Fruit fly (Drosophila melanogaster) whole organism, embryonic: ENCODE data around the gene CG18265.
A peak's percentile ranks its signal among the peaks of the same experiment; 100 is the strongest.

ENCODE experiments used
- Bdp1 ChIP-seq: fragments of 200-800 bp; sonication (Bioruptor generic); optimal IDR thresholded peaks from 3 replicates; lab custom pipeline; 2016; ENCODE audit warnings: missing biosample characterization, missing genetic modification characterization
- CG10267 ChIP-seq: fragments of 200-800 bp; sonication (Bioruptor generic); optimal IDR thresholded peaks from 2 replicates; lab custom pipeline; 2018; ENCODE audit warnings: missing biosample characterization, mild to moderate bottlenecking, missing genetic modification characterization, moderate library complexity
- CG10366 ChIP-seq: fragments of 200-800 bp; sonication (Bioruptor generic); IDR thresholded peaks from 2 replicates; pipeline ENCODE4 v1.3.6; 2022; ENCODE audit warnings: missing biosample characterization, missing genetic modification characterization
- CG10654 ChIP-seq: fragments of 200-800 bp; sonication (Bioruptor generic); optimal IDR thresholded peaks from 2 replicates; lab custom pipeline; 2016; ENCODE audit warnings: missing biosample characterization, missing genetic modification characterization
- CG11504 ChIP-seq: fragments of 200-800 bp; sonication (Bioruptor generic); optimal IDR thresholded peaks from 3 replicates; lab custom pipeline; 2019; ENCODE audit warnings: missing biosample characterization, mild to moderate bottlenecking, missing genetic modification characterization, moderate library complexity
- CG12942 ChIP-seq: fragments of 200-800 bp; sonication (Bioruptor generic); optimal IDR thresholded peaks from 3 replicates; lab custom pipeline; 2016; ENCODE audit warnings: missing biosample characterization, missing genetic modification characterization
- CG13296 ChIP-seq: fragments of 200-800 bp; sonication (Bioruptor generic); optimal IDR thresholded peaks from 3 replicates; lab custom pipeline; 2018; ENCODE audit warnings: missing biosample characterization, mild to moderate bottlenecking, missing genetic modification characterization
- CG17186 ChIP-seq: fragments of 200-800 bp; sonication (Bioruptor generic); optimal IDR thresholded peaks from 3 replicates; lab custom pipeline; 2017; ENCODE audit warnings: missing biosample characterization, missing genetic modification reagents, missing genetic modification characterization
- CG17361 ChIP-seq: fragments of 200-800 bp; sonication (Bioruptor generic); IDR thresholded peaks from 3 replicates; pipeline ENCODE4 v1.3.6; 2022; ENCODE audit warnings: missing biosample characterization, missing genetic modification characterization
- CG17385 ChIP-seq: fragments of 200-800 bp; sonication (Bioruptor generic); optimal IDR thresholded peaks from 3 replicates; lab custom pipeline; 2018; ENCODE audit warnings: missing biosample characterization, mild to moderate bottlenecking, missing genetic modification characterization
- CG18011 ChIP-seq: fragments of 200-800 bp; sonication (Bioruptor generic); optimal IDR thresholded peaks from 2 replicates; lab custom pipeline; 2017; ENCODE audit warnings: missing biosample characterization, missing genetic modification characterization, mild to moderate bottlenecking, moderate library complexity, missing genotype
- CG2116 ChIP-seq: fragments of 200-800 bp; sonication (Bioruptor generic); optimal IDR thresholded peaks from 3 replicates; lab custom pipeline; 2018; ENCODE audit warnings: missing biosample characterization, mild to moderate bottlenecking, missing genetic modification characterization
- CG2678 ChIP-seq: fragments of 200-800 bp; sonication (Bioruptor generic); optimal IDR thresholded peaks from 3 replicates; lab custom pipeline; 2019; ENCODE audit warnings: missing biosample characterization, mild to moderate bottlenecking, missing genetic modification characterization, moderate library complexity
- CG30403 ChIP-seq: fragments of 200-800 bp; sonication (Bioruptor generic); optimal IDR thresholded peaks from 3 replicates; lab custom pipeline; 2016; ENCODE audit warnings: missing biosample characterization, missing genetic modification characterization
- CG30431 ChIP-seq: fragments of 200-800 bp; sonication (Bioruptor generic); optimal IDR thresholded peaks from 2 replicates; lab custom pipeline; 2017; ENCODE audit warnings: missing biosample characterization, missing genetic modification characterization
- CG31441 ChIP-seq: fragments of 200-800 bp; sonication (Bioruptor generic); IDR thresholded peaks from 2 replicates; pipeline ENCODE4 v1.3.6; 2022; ENCODE audit warnings: missing biosample characterization, missing genetic modification characterization
- CG34376 ChIP-seq: fragments of 200-800 bp; sonication (Bioruptor generic); optimal IDR thresholded peaks from 2 replicates; lab custom pipeline; 2018; ENCODE audit warnings: missing biosample characterization, mild to moderate bottlenecking, missing genetic modification characterization
- CG4360 ChIP-seq: fragments of 200-800 bp; sonication (Bioruptor generic); IDR thresholded peaks from 2 replicates; pipeline ENCODE4 v1.3.6; 2022; ENCODE audit warnings: missing biosample characterization, missing genetic modification characterization
- CG7963 ChIP-seq: fragments of 200-800 bp; sonication (Bioruptor generic); IDR thresholded peaks from 3 replicates; pipeline ENCODE4 v1.3.6; 2022; ENCODE audit warnings: missing biosample characterization, missing genetic modification characterization; ENCODE audit not compliant: partially characterized antibody
- CG8290 ChIP-seq, 3 experiments: fragments of 200-800 bp; sonication (Bioruptor generic); optimal IDR thresholded peaks; 2 replicates each; lab custom pipeline; 2016 to 2019; ENCODE audit warnings: missing biosample characterization in 3 of 3, missing genetic modification characterization in 3 of 3, mild to moderate bottlenecking in 2 of 3, moderate library complexity in 1 of 3
- CG8388 ChIP-seq: fragments of 200-800 bp; sonication (Bioruptor generic); optimal IDR thresholded peaks from 2 replicates; lab custom pipeline; 2019; ENCODE audit warnings: missing biosample characterization, mild to moderate bottlenecking, missing genetic modification characterization, moderate library complexity
- CG9876 ChIP-seq: fragments of 200-800 bp; sonication (Bioruptor generic); optimal IDR thresholded peaks from 2 replicates; lab custom pipeline; 2016; ENCODE audit warnings: missing biosample characterization, missing genetic modification characterization
- CTCF ChIP-seq: fragments of 200-800 bp; sonication (Bioruptor generic); optimal IDR thresholded peaks from 2 replicates; lab custom pipeline; 2017; ENCODE audit warnings: missing biosample characterization, mild to moderate bottlenecking, missing genetic modification characterization, moderate library complexity
- Dad ChIP-seq: fragments of 200-800 bp; sonication (Bioruptor generic); optimal IDR thresholded peaks from 3 replicates; lab custom pipeline; 2016; ENCODE audit warnings: missing biosample characterization, missing genetic modification characterization
- Dref ChIP-seq: fragments of 200-800 bp; sonication (Bioruptor generic); IDR thresholded peaks from 2 replicates; pipeline ENCODE4 v1.3.6; 2022; ENCODE audit warnings: missing biosample characterization, missing genetic modification characterization
- E2f1 ChIP-seq: fragments of 200-800 bp; sonication (Bioruptor generic); IDR thresholded peaks from 2 replicates; pipeline ENCODE4 v1.3.6; 2022; ENCODE audit warnings: missing biosample characterization, missing genetic modification characterization
- Fer2 ChIP-seq: fragments of 200-800 bp; sonication (Bioruptor generic); optimal IDR thresholded peaks from 2 replicates; lab custom pipeline; 2018; ENCODE audit warnings: missing biosample characterization, mild to moderate bottlenecking, missing genetic modification characterization, moderate library complexity
- GATAe ChIP-seq: fragments of 200-800 bp; sonication (Bioruptor generic); conservative IDR thresholded peaks from 2 replicates; pipeline ENCODE4 v1.3.6; 2022; ENCODE audit warnings: missing biosample characterization, missing genetic modification characterization
- Gug ChIP-seq: fragments of 200-800 bp; sonication (Bioruptor generic); IDR thresholded peaks from 4 replicates; pipeline ENCODE4 v1.3.6; 2022; ENCODE audit warnings: missing biosample characterization, missing genetic modification characterization
- HmgD ChIP-seq: fragments of 200-800 bp; sonication (Bioruptor generic); optimal IDR thresholded peaks from 3 replicates; lab custom pipeline; 2016; ENCODE audit warnings: missing biosample characterization, missing genetic modification characterization
- Hr39 ChIP-seq: fragments of >200 bp; optimal IDR thresholded peaks from 2 replicates; lab custom pipeline; 2017
- Hr51 ChIP-seq, 2 experiments: fragments of 200-800 bp; sonication (Bioruptor generic); optimal IDR thresholded peaks; 2 replicates in 1 of 2; 3 replicates in 1 of 2; lab custom pipeline; 2016 to 2018; ENCODE audit warnings: missing biosample characterization in 2 of 2, missing genetic modification characterization in 2 of 2, mild to moderate bottlenecking in 1 of 2, moderate library complexity in 1 of 2
- Lim3 ChIP-seq: fragments of 200-800 bp; sonication (Bioruptor generic); IDR thresholded peaks from 2 replicates; pipeline ENCODE4 v1.3.6; 2022; ENCODE audit warnings: missing biosample characterization, missing genetic modification characterization
- Pdp1 ChIP-seq, 2 experiments: fragments of 200-800 bp; sonication (Bioruptor generic); optimal IDR thresholded peaks; 3 replicates each; lab custom pipeline; 2016; ENCODE audit warnings: missing biosample characterization in 2 of 2, missing genetic modification characterization in 2 of 2, mild to moderate bottlenecking in 1 of 2, moderate library complexity in 1 of 2
- Taf1 ChIP-seq: fragments of 200-800 bp; sonication (Bioruptor generic); IDR thresholded peaks from 2 replicates; pipeline ENCODE4 v1.3.6; 2022; ENCODE audit warnings: missing biosample characterization, missing genetic modification characterization
- az2 ChIP-seq: fragments of 200-800 bp; sonication (Bioruptor generic); optimal IDR thresholded peaks from 3 replicates; lab custom pipeline; 2016; ENCODE audit warnings: missing biosample characterization, missing genetic modification characterization
- cas ChIP-seq: fragments of 200-800 bp; sonication (Bioruptor generic); IDR thresholded peaks from 2 replicates; pipeline ENCODE4 v1.3.6; 2022; ENCODE audit warnings: missing biosample characterization, missing genetic modification characterization
- cg ChIP-seq: fragments of 200-800 bp; sonication (Bioruptor generic); optimal IDR thresholded peaks from 3 replicates; lab custom pipeline; 2019; ENCODE audit warnings: missing biosample characterization, mild to moderate bottlenecking, missing genetic modification characterization, moderate library complexity
- dysf ChIP-seq: fragments of 200-800 bp; sonication (Bioruptor generic); IDR thresholded peaks from 3 replicates; pipeline ENCODE4 v1.3.6; 2022; ENCODE audit warnings: missing biosample characterization, missing genetic modification characterization
- gro ChIP-seq: fragments of 200-800 bp; sonication (Bioruptor generic); optimal IDR thresholded peaks from 2 replicates; lab custom pipeline; 2016; ENCODE audit warnings: missing biosample characterization, missing genetic modification characterization
- her ChIP-seq: fragments of 200-800 bp; sonication (Bioruptor generic); optimal IDR thresholded peaks from 2 replicates; lab custom pipeline; 2016; ENCODE audit warnings: missing biosample characterization, missing genetic modification characterization
- kah ChIP-seq: fragments of 200-800 bp; sonication (Bioruptor generic); optimal IDR thresholded peaks from 2 replicates; lab custom pipeline; 2018; ENCODE audit warnings: missing biosample characterization, mild to moderate bottlenecking, missing genetic modification characterization
- mam ChIP-seq: fragments of 200-800 bp; sonication (Bioruptor generic); optimal IDR thresholded peaks from 3 replicates; lab custom pipeline; 2016; ENCODE audit warnings: missing biosample characterization, missing genetic modification characterization
- org-1 ChIP-seq: fragments of 200-800 bp; sonication (Bioruptor generic); optimal IDR thresholded peaks from 2 replicates; lab custom pipeline; 2017; ENCODE audit warnings: missing biosample characterization, missing genetic modification characterization
- otp ChIP-seq: fragments of 200-800 bp; sonication (Bioruptor generic); IDR thresholded peaks from 3 replicates; pipeline ENCODE4, ENCODE4 v1.3.6; 2022; ENCODE audit warnings: missing biosample characterization, missing genetic modification characterization
- sd ChIP-seq: fragments of 200-800 bp; sonication (Bioruptor generic); optimal IDR thresholded peaks from 3 replicates; lab custom pipeline; 2018; ENCODE audit warnings: missing biosample characterization, mild to moderate bottlenecking, missing genetic modification characterization, moderate library complexity
- shn ChIP-seq: fragments of 200-800 bp; sonication (Bioruptor generic); optimal IDR thresholded peaks from 3 replicates; lab custom pipeline; 2016; ENCODE audit warnings: missing biosample characterization, missing genetic modification characterization
- slp2 ChIP-seq: fragments of 200-800 bp; sonication (Bioruptor generic); optimal IDR thresholded peaks from 2 replicates; lab custom pipeline; 2016; ENCODE audit warnings: missing biosample characterization, missing genetic modification characterization
- sr ChIP-seq: fragments of 200-800 bp; sonication (Bioruptor generic); IDR thresholded peaks from 3 replicates; pipeline ENCODE4 v1.3.6; 2022; ENCODE audit warnings: missing biosample characterization, missing genetic modification characterization
- toy ChIP-seq: fragments of 200-800 bp; sonication (Bioruptor generic); IDR thresholded peaks from 2 replicates; pipeline ENCODE4 v1.3.6; 2022; ENCODE audit warnings: missing biosample characterization, missing genetic modification characterization
- twi ChIP-seq: fragments of 200-800 bp; optimal IDR thresholded peaks from 2 replicates; lab custom pipeline; 2019; ENCODE audit warnings: missing biosample characterization, mild to moderate bottlenecking, missing genetic modification characterization, moderate library complexity
- zfh2 ChIP-seq: fragments of 200-800 bp; sonication (Bioruptor generic); optimal IDR thresholded peaks from 2 replicates; lab custom pipeline; 2016; ENCODE audit warnings: missing biosample characterization, missing genetic modification characterization

CG18265 gene

DNA sequence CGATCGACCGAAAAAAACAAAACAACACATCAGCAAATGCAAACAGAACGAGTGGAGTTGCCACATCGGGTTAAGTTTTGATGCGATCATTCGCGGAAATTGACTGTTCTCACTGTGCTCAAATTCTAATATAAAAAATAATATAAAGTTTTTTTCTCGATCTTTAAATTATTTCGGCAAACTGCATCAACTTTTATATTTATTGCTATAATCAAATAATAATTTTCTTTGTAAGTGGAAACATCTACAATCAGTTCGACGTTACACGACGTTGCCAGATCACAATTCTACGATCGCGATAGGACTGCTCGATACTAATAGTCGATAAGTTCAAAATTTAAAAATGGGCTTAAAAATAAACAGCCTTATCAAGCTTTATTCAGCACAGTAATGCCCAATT, 10.4 kb upstream of the CG18265 start, which contains the start of gene Gorab (continued):
- TF ChIP-seq az2 (GFP tag; lab: Kevin White, UChicago) (peak; percentile 90), Taf1 (peak; percentile 90), CG30431 (peak; percentile 87), sd (no peak), HmgD (GFP tag; lab: Kevin White, UChicago) (peak; percentile 44), CG11504 (tag; lab: Kevin White, UChicago) (peak; percentile 87), org-1 (GFP tag; lab: Kevin White, UChicago) (peak; percentile 16), cg (GFP tag; lab: Kevin White, UChicago) (peak; percentile 47), twi (tag; lab: Kevin White, UChicago) (peak; percentile 67), CG12942 (GFP tag; lab: Kevin White, UChicago) (peak; percentile 90), CG17361 (GFP tag; lab: Robert Waterston, UW) (peak; percentile 93), Dad (peak; percentile 73), her (GFP tag; lab: Kevin White, UChicago) (no peak), gro (peak; percentile 72), CG7963 (no peak), Dref (peak; percentile 69), CG2116 (GFP tag; lab: Kevin White, UChicago) (peak; percentile 83), sr (GFP tag; lab: Robert Waterston, UW) (peak; percentile 30; the same call in 1 of the 3 replicates), CG31441 (GFP tag; lab: Robert Waterston, UW) (peak; percentile 93), Hr39 (lab: Kevin White, UChicago) (no peak), Pdp1 (GFP tag; optimal IDR thresholded peaks at IDR 0.05; lab: Kevin White, UChicago) (peak; percentile 76 to 77), CG9876 (peak; percentile 48), CG10366 (GFP tag; lab: Robert Waterston, UW) (peak; percentile 96), CG8388 (GFP tag; lab: Kevin White, UChicago) (peak; percentile 67), Lim3 (GFP tag; lab: Robert Waterston, UW) (peak; percentile 88), CG10654 (GFP tag; lab: Kevin White, UChicago) (peak; percentile 88), CG34376 (GFP tag; lab: Kevin White, UChicago) (no peak), toy (GFP tag; lab: Robert Waterston, UW) (peak; percentile 90), dysf (GFP tag; lab: Robert Waterston, UW) (peak; percentile 97), CG17186 (GFP tag; lab: Kevin White, UChicago) (peak; percentile 33), CG17385 (GFP tag; lab: Kevin White, UChicago) (peak; percentile 68), shn (peak; percentile 32), kah (no peak), Hr51 (GFP tag; optimal IDR thresholded peaks at IDR 0.05; lab: Kevin White, UChicago) (peak; percentile 77 to 82), slp2 (GFP tag; lab: Kevin White, UChicago) (peak; percentile 72), CG30403 (GFP tag; lab: Kevin White, UChicago) (peak; percentile 84), zfh2 (peak; percentile 67), CG13296 (GFP tag; lab: Kevin White, UChicago) (peak; percentile 22), CG4360 (GFP tag; lab: Robert Waterston, UW) (peak; percentile 69), mam (GFP tag; lab: Kevin White, UChicago) (peak; percentile 89), GATAe (GFP tag; lab: Robert Waterston, UW) (peak; percentile 79), Bdp1 (peak; percentile 77), Fer2 (tag; lab: Kevin White, UChicago) (peak; percentile 79), E2f1 (peak; percentile 96), Gug (GFP tag; lab: Robert Waterston, UW) (peak; percentile 92), CG2678 (peak; percentile 85), CTCF (GFP tag; lab: Kevin White, UChicago) (peak; percentile 17), cas (GFP tag; lab: Robert Waterston, UW) (peak; percentile 91), otp (GFP tag; lab: Robert Waterston, UW) (peak; percentile 92), CG18011 (GFP tag; lab: Kevin White, UChicago) (peak; percentile 56), CG10267 (peak; percentile 85), CG8290 (GFP tag; optimal IDR thresholded peaks at IDR 0.05; lab: Kevin White, UChicago) (peak; percentile 85), CG8290 (tag; optimal IDR thresholded peaks at IDR 0.05; lab: Kevin White, UChicago) (peak in 1 of 2 experiments; percentile 57)
